Worm (Caenorhabditis elegans) whole organism, L1 larva: ENCODE results near the gene F01D5.2.

Source experiments
- aly-2 ChIP-seq: fragments of 150-350 bp; optimal IDR thresholded peaks from 2 replicates; lab custom pipeline; 2014; ENCODE audit warnings: missing biosample characterization, missing genetic modification characterization
- ces-1 ChIP-seq: fragments of 150-350 bp; optimal IDR thresholded peaks from 2 replicates; lab custom pipeline; 2014; ENCODE audit warnings: missing biosample characterization, missing genetic modification reagents, missing genetic modification characterization
- dpl-1 ChIP-seq, 3 experiments: fragments of 150-350 bp in 2 of 3; sonication (generic microtip) in 1 of 3; optimal IDR thresholded peaks; 2 replicates each; lab custom pipeline; 2014 to 2017; ENCODE audit warnings: missing biosample characterization in 3 of 3, missing genetic modification characterization in 3 of 3, missing genetic modification reagents in 3 of 3
- egl-27 ChIP-seq, 2 experiments: fragments of 150-350 bp in 1 of 2; sonication (generic microtip); optimal IDR thresholded peaks; 3 replicates each; lab custom pipeline; 2017 to 2018; ENCODE audit warnings: missing biosample characterization in 2 of 2, missing genetic modification characterization in 2 of 2, missing genetic modification reagents in 2 of 2
- nhr-12 ChIP-seq: sonication (generic microtip); optimal IDR thresholded peaks from 2 replicates; lab custom pipeline; 2017; ENCODE audit warnings: missing biosample characterization, missing genetic modification characterization
- nhr-28 ChIP-seq: fragments of 150-350 bp; optimal IDR thresholded peaks from 2 replicates; lab custom pipeline; 2014; ENCODE audit warnings: missing biosample characterization, missing genetic modification characterization
- unc-62 ChIP-seq: fragments of 150-350 bp; optimal IDR thresholded peaks from 2 replicates; lab custom pipeline; 2014; ENCODE audit warnings: missing biosample characterization, missing genetic modification reagents, missing genetic modification characterization

- no peak for TF ChIP-seq unc-62 (GFP tag; lab: Kevin White, UChicago)
- TF ChIP-seq ces-1 (GFP tag; lab: Kevin White, UChicago), result no peak
- no peak for TF ChIP-seq aly-2 (tag; lab: Kevin White, UChicago)
- TF ChIP-seq dpl-1 (GFP tag; optimal IDR thresholded peaks at IDR 0.05; lab: Kevin White, UChicago), result no peak
- TF ChIP-seq nhr-12 (tag; lab: Kevin White, UChicago), result no peak
- TF ChIP-seq egl-27 (tag; optimal IDR thresholded peaks at IDR 0.05; lab: Kevin White, UChicago), result no peak
- TF ChIP-seq nhr-28 (tag; lab: Kevin White, UChicago), result no peak
Measured at ce11 chrII:14003821-14004430, 5.1 kb upstream of the F01D5.2 start.
